Worm (Caenorhabditis elegans) whole organism, L3 larva: Measurements from ENCODE around the gene chil-10.
A peak's percentile ranks its signal among the peaks of the same experiment; 100 is the strongest.

ENCODE experiments used
- R02D3.7 ChIP-seq: fragments of 150-350 bp; optimal IDR thresholded peaks from 2 replicates; lab custom pipeline; 2014; ENCODE audit warnings: missing biosample characterization, missing genetic modification characterization
- ZK546.5 ChIP-seq: sonication (generic microtip); optimal IDR thresholded peaks from 2 replicates; lab custom pipeline; 2017; ENCODE audit warnings: missing biosample characterization, missing genetic modification characterization
- aly-2 ChIP-seq: fragments of 150-350 bp; optimal IDR thresholded peaks from 2 replicates; lab custom pipeline; 2014; ENCODE audit warnings: missing biosample characterization, missing genetic modification characterization
- ama-1 ChIP-seq: fragments of 150-350 bp; optimal IDR thresholded peaks from 2 replicates; lab custom pipeline; 2018
- ceh-28 ChIP-seq: fragments of 150-350 bp; optimal IDR thresholded peaks from 2 replicates; lab custom pipeline; 2014; ENCODE audit warnings: missing biosample characterization, missing genetic modification reagents, missing genetic modification characterization
- ceh-82 ChIP-seq: fragments of 150-350 bp; optimal IDR thresholded peaks from 2 replicates; lab custom pipeline; 2014; ENCODE audit warnings: missing biosample characterization, missing genetic modification characterization
- ceh-9 ChIP-seq: sonication (generic microtip); optimal IDR thresholded peaks from 2 replicates; lab custom pipeline; 2018; ENCODE audit warnings: missing biosample characterization, missing genetic modification characterization
- daf-12 ChIP-seq: fragments of 150-350 bp; optimal IDR thresholded peaks from 2 replicates; lab custom pipeline; 2014; ENCODE audit warnings: missing biosample characterization, missing genetic modification reagents, missing genetic modification characterization
- egl-27 ChIP-seq: sonication (generic microtip); optimal IDR thresholded peaks from 4 replicates; lab custom pipeline; 2017; ENCODE audit warnings: missing biosample characterization, missing genetic modification reagents, missing genetic modification characterization
- egl-5 ChIP-seq: fragments of 150-350 bp; optimal IDR thresholded peaks from 2 replicates; lab custom pipeline; 2017; ENCODE audit warnings: missing biosample characterization, missing genetic modification reagents, missing genetic modification characterization, inconsistent platforms
- elt-1 ChIP-seq: fragments of 150-350 bp; optimal IDR thresholded peaks from 2 replicates; lab custom pipeline; 2014; ENCODE audit warnings: missing biosample characterization, missing genetic modification characterization
- elt-2 ChIP-seq: sonication (generic microtip); optimal IDR thresholded peaks from 2 replicates; lab custom pipeline; 2016; ENCODE audit warnings: missing genetic modification reagents, mild to moderate bottlenecking, missing genetic modification characterization, missing compliant biosample characterization
- eor-1 ChIP-seq, 2 experiments: fragments of 150-350 bp; optimal IDR thresholded peaks; 2 replicates each; lab custom pipeline; 2014 to 2018; ENCODE audit warnings: missing biosample characterization in 2 of 2, missing genetic modification characterization in 2 of 2
- fkh-10 ChIP-seq: sonication (generic microtip); optimal IDR thresholded peaks from 2 replicates; lab custom pipeline; 2017; ENCODE audit warnings: missing biosample characterization, missing genetic modification reagents, missing genetic modification characterization
- fos-1 ChIP-seq: fragments of 150-350 bp; optimal IDR thresholded peaks from 2 replicates; lab custom pipeline; 2014; ENCODE audit warnings: missing biosample characterization, missing genetic modification characterization
- hmg-11 ChIP-seq: sonication (generic microtip); optimal IDR thresholded peaks from 2 replicates; lab custom pipeline; 2016; ENCODE audit warnings: missing genetic modification characterization, missing compliant biosample characterization
- lin-15B ChIP-seq: fragments of 150-350 bp; optimal IDR thresholded peaks from 2 replicates; lab custom pipeline; 2014; ENCODE audit warnings: missing biosample characterization, missing genetic modification characterization
- lin-39 ChIP-seq: fragments of 150-350 bp; optimal IDR thresholded peaks from 2 replicates; lab custom pipeline; 2018; ENCODE audit warnings: missing biosample characterization, missing genetic modification reagents, missing genetic modification characterization
- mdl-1 ChIP-seq: fragments of 150-350 bp; optimal IDR thresholded peaks from 2 replicates; lab custom pipeline; 2014; ENCODE audit warnings: missing biosample characterization, missing genetic modification characterization
- nfya-1 ChIP-seq: sonication (generic microtip); optimal IDR thresholded peaks from 2 replicates; lab custom pipeline; 2017; ENCODE audit warnings: missing genetic modification characterization, mild to moderate bottlenecking, missing compliant biosample characterization, antibody characterized with exemption, moderate library complexity; ENCODE audit not compliant: insufficient read depth
- nhr-23 ChIP-seq: fragments of 150-350 bp; optimal IDR thresholded peaks from 2 replicates; lab custom pipeline; 2014; ENCODE audit warnings: missing biosample characterization, missing genetic modification reagents, missing genetic modification characterization
- nhr-237 ChIP-seq: fragments of 150-350 bp; optimal IDR thresholded peaks from 2 replicates; lab custom pipeline; 2014; ENCODE audit warnings: missing biosample characterization, missing genetic modification characterization
- nhr-25 ChIP-seq: sonication (generic microtip); optimal IDR thresholded peaks from 2 replicates; lab custom pipeline; 2017; ENCODE audit warnings: missing biosample characterization, missing genetic modification characterization
- nhr-28 ChIP-seq: fragments of 150-350 bp; optimal IDR thresholded peaks from 2 replicates; lab custom pipeline; 2014; ENCODE audit warnings: missing biosample characterization, missing genetic modification characterization
- nhr-43 ChIP-seq: sonication (generic microtip); optimal IDR thresholded peaks from 2 replicates; lab custom pipeline; 2016; ENCODE audit warnings: mild to moderate bottlenecking, missing genetic modification characterization, missing compliant biosample characterization; ENCODE audit not compliant: poor library complexity, severe bottlenecking
- nhr-67 ChIP-seq: fragments of 150-350 bp; optimal IDR thresholded peaks from 2 replicates; lab custom pipeline; 2014; ENCODE audit warnings: missing biosample characterization, missing genetic modification characterization
- nhr-76 ChIP-seq: fragments of 150-350 bp; sonication (generic microtip); optimal IDR thresholded peaks from 5 replicates; lab custom pipeline; 2014; ENCODE audit warnings: missing biosample characterization, missing genetic modification characterization
- nhr-77 ChIP-seq: fragments of 150-350 bp; optimal IDR thresholded peaks from 2 replicates; lab custom pipeline; 2014; ENCODE audit warnings: missing biosample characterization, missing genetic modification characterization
- pha-4 ChIP-seq: fragments of 150-350 bp; optimal IDR thresholded peaks from 2 replicates; lab custom pipeline; 2014; ENCODE audit warnings: missing biosample characterization, missing genetic modification reagents, missing genetic modification characterization
- pqm-1 ChIP-seq: fragments of 150-350 bp; optimal IDR thresholded peaks from 2 replicates; lab custom pipeline; 2017; ENCODE audit warnings: missing biosample characterization, missing genetic modification characterization, inconsistent platforms
- skn-1 ChIP-seq: fragments of 150-350 bp; optimal IDR thresholded peaks from 2 replicates; lab custom pipeline; 2014; ENCODE audit warnings: missing biosample characterization, missing genetic modification characterization
- unc-62 ChIP-seq: fragments of 150-350 bp; sonication (generic microtip); optimal IDR thresholded peaks from 4 replicates; lab custom pipeline; 2014; ENCODE audit warnings: missing biosample characterization, missing genetic modification reagents, missing genetic modification characterization
- zag-1 ChIP-seq: fragments of 150-350 bp; optimal IDR thresholded peaks from 2 replicates; lab custom pipeline; 2014; ENCODE audit warnings: missing biosample characterization, missing genetic modification characterization
- ztf-4 ChIP-seq: fragments of 150-350 bp; optimal IDR thresholded peaks from 2 replicates; lab custom pipeline; 2014; ENCODE audit warnings: missing biosample characterization, missing genetic modification characterization

The chil-10 gene

ce11 chrX:957581-957980 lies at the start of gene chil-10:
chil-10 (plus strand) TSS chrX:957881.
- TF ChIP-seq nhr-43 (no peak), R02D3.7 (tag; lab: Kevin White, UChicago) (no peak), nhr-23 (tag; lab: Kevin White, UChicago) (no peak), eor-1 (tag; optimal IDR thresholded peaks at IDR 0.05; lab: Kevin White, UChicago) (no peak), pqm-1 (tag; lab: Kevin White, UChicago) (no peak), elt-1 (tag; lab: Kevin White, UChicago) (no peak)

- TF ChIP-seq nhr-25 (tag; lab: Kevin White, UChicago) (no peak), egl-27 (tag; lab: Kevin White, UChicago) (no peak), ceh-82 (tag; lab: Kevin White, UChicago) (no peak), hmg-11 (tag; lab: Kevin White, UChicago) (peak; percentile 20), fkh-10 (GFP tag; lab: Kevin White, UChicago) (peak; percentile 24), ZK546.5 (tag; lab: Kevin White, UChicago) (no peak)
Observed at ce11 chrX:910337-910736, 47.3 kb upstream of the chil-10 start.

ce11 chrX:912564-912963 lies 45.1 kb upstream of the chil-10 start:
- TF ChIP-seq nhr-77 (tag; lab: Kevin White, UChicago) = no peak
- TF ChIP-seq zag-1 (tag; lab: Kevin White, UChicago) = no peak
- TF ChIP-seq ceh-9 = no peak
- no peak for TF ChIP-seq pha-4
- TF ChIP-seq nhr-28 = no peak
- no peak for TF ChIP-seq ceh-28 (tag; lab: Kevin White, UChicago)
- TF ChIP-seq mdl-1 (tag; lab: Kevin White, UChicago) = no peak
- TF ChIP-seq ztf-4 (tag; lab: Kevin White, UChicago) = no peak
- no peak for TF ChIP-seq nhr-76 (tag; lab: Kevin White, UChicago)
- TF ChIP-seq nhr-43 = no peak
- no peak for TF ChIP-seq elt-1 (tag; lab: Kevin White, UChicago)
- no peak for TF ChIP-seq daf-12 (tag; lab: Kevin White, UChicago)
- no peak for TF ChIP-seq nhr-67 (tag; lab: Kevin White, UChicago)
- no peak for TF ChIP-seq pqm-1 (tag; lab: Kevin White, UChicago)
- TF ChIP-seq ceh-82 (tag; lab: Kevin White, UChicago) = no peak
- no peak for TF ChIP-seq lin-15B (tag; lab: Kevin White, UChicago)
- no peak for TF ChIP-seq egl-5

ce11 chrX:912990-913389 lies 44.7 kb upstream of the chil-10 start, which contains the start of gene F35H12.6:
F35H12.6 (plus strand) TSS chrX:913290.
- TF ChIP-seq ama-1 (lab: Kevin White, UChicago) (no peak), lin-39 (tag; lab: Kevin White, UChicago) (no peak), aly-2 (tag; lab: Kevin White, UChicago) (no peak), ceh-9 (no peak), nfya-1 (no peak), nhr-237 (tag; lab: Kevin White, UChicago) (no peak), nhr-23 (tag; lab: Kevin White, UChicago) (no peak), hmg-11 (tag; lab: Kevin White, UChicago) (no peak), nhr-25 (tag; lab: Kevin White, UChicago) (no peak), ZK546.5 (tag; lab: Kevin White, UChicago) (no peak), zag-1 (tag; lab: Kevin White, UChicago) (no peak), elt-2 (tag; lab: Kevin White, UChicago) (no peak), skn-1 (tag; lab: Kevin White, UChicago) (no peak)

- TF ChIP-seq skn-1 (tag; lab: Kevin White, UChicago) (peak; percentile 48), pha-4 (no peak), nfya-1 (peak; percentile 34), hmg-11 (tag; lab: Kevin White, UChicago) (peak; percentile 17), unc-62 (no peak), egl-27 (tag; lab: Kevin White, UChicago) (no peak), fos-1 (tag; lab: Kevin White, UChicago) (no peak), lin-39 (tag; lab: Kevin White, UChicago) (no peak), ceh-82 (tag; lab: Kevin White, UChicago) (no peak)
Observed at ce11 chrX:915510-915909, 42.2 kb upstream of the chil-10 start, which contains the start of gene sel-12. sel-12 (plus strand) TSS chrX:915867.
